Worm (Caenorhabditis elegans) whole organism, L4 larva: Measurements from ENCODE around the gene F28F9.2.

Experiments used
- cey-2 ChIP-seq: sonication (generic microtip); optimal IDR thresholded peaks from 3 replicates; lab custom pipeline; 2017; ENCODE audit warnings: missing genetic modification characterization, mild to moderate bottlenecking, missing compliant biosample characterization, antibody characterized with exemption, borderline replicate concordance; ENCODE audit not compliant: insufficient read depth
- dpl-1 ChIP-seq: fragments of 150-350 bp; optimal IDR thresholded peaks from 2 replicates; lab custom pipeline; 2014; ENCODE audit warnings: missing biosample characterization, missing genetic modification reagents, missing genetic modification characterization
- skn-1 ChIP-seq: fragments of 150-350 bp; optimal IDR thresholded peaks from 2 replicates; lab custom pipeline; 2014; ENCODE audit warnings: missing biosample characterization, missing genetic modification characterization

ce11 chrIV:3857999-3858552 lies 18.6 kb downstream of the F28F9.2 start:
- TF ChIP-seq skn-1 (tag; lab: Kevin White, UChicago) (no peak), dpl-1 (GFP tag; lab: Kevin White, UChicago) (no peak), cey-2 (tag; lab: Kevin White, UChicago) (no peak)
